Fruit fly (Drosophila melanogaster): ENCODE results near the gene BigH1.
A peak's percentile ranks its signal among the peaks of the same experiment; 100 is the strongest.

Gene BigH1

DNA sequence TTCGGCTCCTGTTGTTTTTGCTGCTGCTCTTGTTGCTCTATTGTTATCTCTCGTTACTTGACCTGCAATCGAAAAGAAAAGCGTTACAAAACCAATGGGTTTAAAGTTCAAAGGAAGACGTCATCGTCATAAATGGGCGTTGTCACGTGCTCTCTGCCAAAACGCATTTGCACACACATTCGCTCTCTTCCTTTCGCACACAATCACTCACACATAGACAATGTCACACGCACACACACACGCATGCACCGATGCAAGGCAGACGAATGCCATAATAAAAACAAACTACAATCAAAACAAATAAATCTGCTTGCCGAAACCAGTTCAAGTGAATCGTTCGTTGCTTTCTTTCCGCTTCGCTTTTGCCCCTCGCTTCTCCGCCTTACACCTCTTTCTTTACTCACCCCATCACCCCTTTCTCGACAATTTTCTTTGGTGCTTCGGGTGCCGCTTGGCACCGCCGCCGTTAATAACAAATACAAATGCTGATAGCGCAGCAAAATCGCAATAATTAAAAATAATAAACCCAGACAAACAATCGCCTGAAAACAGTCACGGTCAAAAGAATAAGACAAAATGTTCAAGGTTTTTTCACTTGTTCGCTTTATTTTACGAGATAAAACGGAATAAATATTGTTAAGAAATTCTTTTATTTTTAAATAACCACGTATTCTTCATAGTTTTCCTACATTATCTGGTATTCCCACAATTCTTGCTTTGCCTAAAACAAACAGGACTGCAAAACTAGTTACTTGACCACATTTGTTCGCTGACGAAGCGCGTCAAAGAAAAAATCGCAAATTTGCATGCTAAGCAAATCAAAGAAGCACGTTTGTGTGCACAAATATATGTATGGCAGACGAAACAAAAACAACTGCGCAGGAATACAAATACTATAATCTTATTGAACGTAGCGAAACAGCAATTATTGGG, 13.7 kb upstream of the BigH1 start (continued):
- no peak for TF ChIP-seq Bdp1 (GFP tag; optimal IDR thresholded peaks at IDR 0.05)
- TF ChIP-seq CG13775 (GFP tag; optimal IDR thresholded peaks at IDR 0.05), result peak; percentile 11
- TF ChIP-seq Fer1 (GFP tag; optimal IDR thresholded peaks at IDR 0.05), result no peak
- peak; percentile 19 for TF ChIP-seq CG10979 (tag; optimal IDR thresholded peaks at IDR 0.05)
- TF ChIP-seq CG6654 (GFP tag; optimal IDR thresholded peaks at IDR 0.05), result no peak
- TF ChIP-seq Ets65A (GFP tag), result peak; percentile 83
- no peak for TF ChIP-seq mam (GFP tag; optimal IDR thresholded peaks at IDR 0.05)
- TF ChIP-seq grau (tag; optimal IDR thresholded peaks at IDR 0.05), result no peak
- TF ChIP-seq tx (GFP tag; optimal IDR thresholded peaks at IDR 0.05), result no peak
- TF ChIP-seq CG4328 (GFP tag; optimal IDR thresholded peaks at IDR 0.05), result no peak
- TF ChIP-seq bbx (GFP tag; IDR thresholded peaks at IDR 0.05; ENCODE audit: partially characterized antibody), result no peak
- TF ChIP-seq Max (GFP tag; optimal IDR thresholded peaks at IDR 0.05), result peak; percentile 12
- no peak for TF ChIP-seq Xrp1 (GFP tag; IDR thresholded peaks at IDR 0.05)
- no peak for TF ChIP-seq CG13424 (tag; optimal IDR thresholded peaks at IDR 0.05)
- no peak for TF ChIP-seq her (GFP tag; optimal IDR thresholded peaks at IDR 0.05)
- peak; percentile 9 for TF ChIP-seq fd64A (GFP tag; optimal IDR thresholded peaks at IDR 0.05)
- TF ChIP-seq CG6254 (GFP tag; optimal IDR thresholded peaks at IDR 0.05), result peak; percentile 2
- no peak for TF ChIP-seq CG10209 (GFP tag; optimal IDR thresholded peaks at IDR 0.05)
- peak; percentile 22; the same call in 1 of the 2 replicates for TF ChIP-seq slbo (GFP tag; IDR thresholded peaks at IDR 0.05)
- no peak for TF ChIP-seq CG15601 (tag; optimal IDR thresholded peaks at IDR 0.05)
- TF ChIP-seq CG7745 (tag; optimal IDR thresholded peaks at IDR 0.05), result no peak
- TF ChIP-seq YL-1 (GFP tag; optimal IDR thresholded peaks at IDR 0.05), result no peak
- no peak for TF ChIP-seq scrt (GFP tag; optimal IDR thresholded peaks at IDR 0.05)
- TF ChIP-seq B-H1 (GFP tag; IDR thresholded peaks at IDR 0.05), result no peak
- no peak for TF ChIP-seq chn (GFP tag; optimal IDR thresholded peaks at IDR 0.05)
- no peak for TF ChIP-seq CG6689 (GFP tag; IDR thresholded peaks at IDR 0.05)
- no peak for TF ChIP-seq CG6683 (GFP tag; optimal IDR thresholded peaks at IDR 0.05)
- no peak for TF ChIP-seq GATAe (GFP tag; conservative IDR thresholded peaks at IDR 0.05)
- TF ChIP-seq CG4854 (GFP tag; optimal IDR thresholded peaks at IDR 0.05), result no peak
- no peak for TF ChIP-seq CG13894 (tag; optimal IDR thresholded peaks at IDR 0.05)
- TF ChIP-seq CG17802 (tag; optimal IDR thresholded peaks at IDR 0.05), result no peak
- TF ChIP-seq Mad (GFP tag; optimal IDR thresholded peaks at IDR 0.05), result no peak
- no peak for TF ChIP-seq NK7.1 (GFP tag; optimal IDR thresholded peaks at IDR 0.05)
- TF ChIP-seq CG11695 (GFP tag; IDR thresholded peaks at IDR 0.05), result 0 out of 3 replicates have a peak, but pooled peaks have one; percentile 22
- TF ChIP-seq sim (GFP tag; IDR thresholded peaks at IDR 0.05), result no peak
- TF ChIP-seq Tbp (GFP tag; optimal IDR thresholded peaks at IDR 0.05), result no peak
- no peak for TF ChIP-seq sob (GFP tag; IDR thresholded peaks at IDR 0.05)
- TF ChIP-seq CHES-1-like (GFP tag; optimal IDR thresholded peaks at IDR 0.05), result no peak
- no peak for TF ChIP-seq sna (GFP tag; IDR thresholded peaks at IDR 0.05; ENCODE audit: partially characterized antibody)
- TF ChIP-seq CG12769 (tag; optimal IDR thresholded peaks at IDR 0.05), result no peak
- TF ChIP-seq BtbVII (GFP tag; optimal IDR thresholded peaks at IDR 0.05), result peak; percentile 36
- no peak for TF ChIP-seq PHDP (tag; optimal IDR thresholded peaks at IDR 0.05)
- no peak for TF ChIP-seq onecut (GFP tag; IDR thresholded peaks at IDR 0.05)
- TF ChIP-seq da (GFP tag; optimal IDR thresholded peaks at IDR 0.05), result no peak
- TF ChIP-seq Bgb (GFP tag; IDR thresholded peaks at IDR 0.05; ENCODE audit: partially characterized antibody), result no peak
- TF ChIP-seq Ets97D (GFP tag; optimal IDR thresholded peaks at IDR 0.05), result no peak
- peak; percentile 35 for TF ChIP-seq CG18011 (GFP tag; optimal IDR thresholded peaks at IDR 0.05)
- TF ChIP-seq CG14441 (GFP tag; IDR thresholded peaks at IDR 0.05), result no peak
- TF ChIP-seq wek (GFP tag; optimal IDR thresholded peaks at IDR 0.05), result no peak

All from whole organism, embryonic.